Worm (Caenorhabditis elegans): ENCODE data around the gene msp-32.

msp-32 gene

ce11 chrII:4918501-4919021 is 19.9 kb downstream of the msp-32 start:
- TF ChIP-seq D2030.7 (GFP tag; IDR thresholded peaks at IDR 0.05) (no peak), F37B4.10 (GFP tag; IDR thresholded peaks at IDR 0.05) (no peak)

- TF ChIP-seq Y53G8AR.9 (GFP tag; conservative IDR thresholded peaks at IDR 0.05) (0 out of 2 replicates have a peak, but pooled peaks have one; percentile 12), nhr-80 (tag; optimal IDR thresholded peaks at IDR 0.05) (peak; percentile 12), ceh-91 (GFP tag; IDR thresholded peaks at IDR 0.05) (no peak), F10E7.11 (tag; optimal IDR thresholded peaks at IDR 0.05) (no peak), xnd-1 (tag; optimal IDR thresholded peaks at IDR 0.05) (no peak), C06A6.2 (GFP tag; conservative IDR thresholded peaks at IDR 0.05) (no peak), ceh-100 (GFP tag; IDR thresholded peaks at IDR 0.05) (no peak), tlf-1 (GFP tag; optimal IDR thresholded peaks at IDR 0.05) (no peak)
Measured at ce11 chrII:4920608-4921007, 22.0 kb downstream of the msp-32 start.

DNA sequence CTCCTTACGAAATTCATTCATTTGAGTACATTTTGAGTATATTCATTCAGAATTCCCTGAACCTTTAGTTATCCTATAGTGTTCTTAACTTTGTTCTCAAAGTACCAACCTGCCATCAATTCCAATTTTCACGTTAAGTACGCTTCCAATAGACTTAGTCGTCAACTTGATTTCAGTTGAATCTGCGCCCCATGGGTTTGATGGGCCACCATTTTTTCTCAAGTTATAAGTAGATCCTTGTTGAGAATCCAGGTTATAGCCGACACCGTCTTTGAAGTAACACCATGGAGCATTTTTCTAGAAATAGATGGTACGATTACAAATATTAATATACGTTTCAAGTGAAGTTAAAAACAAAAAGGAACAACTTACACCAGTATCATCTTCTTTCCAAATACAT is 26.1 kb downstream of the msp-32 start:
- no peak for TF ChIP-seq ama-1 (optimal IDR thresholded peaks at IDR 0.05)
- no peak for TF ChIP-seq ama-1 (GFP tag; optimal IDR thresholded peaks at IDR 0.05)
- no peak for TF ChIP-seq ZK185.1 (tag; optimal IDR thresholded peaks at IDR 0.05; ENCODE audit: poor library complexity, severe bottlenecking)
- TF ChIP-seq nfya-1 (tag; optimal IDR thresholded peaks at IDR 0.05; ENCODE audit: borderline replicate concordance, insufficient read depth): no peak
- TF ChIP-seq F10E7.11 (tag; optimal IDR thresholded peaks at IDR 0.05): no peak
- TF ChIP-seq madf-3 (GFP tag; IDR thresholded peaks at IDR 0.05): no peak
- no peak for TF ChIP-seq gei-17 (GFP tag; optimal IDR thresholded peaks at IDR 0.05)
- no peak for TF ChIP-seq athp-1 (tag; optimal IDR thresholded peaks at IDR 0.05)
- no peak for TF ChIP-seq rpc-1 (optimal IDR thresholded peaks at IDR 0.05)
- TF ChIP-seq rpc-1 (tag; optimal IDR thresholded peaks at IDR 0.05): no peak
- TF ChIP-seq tbx-9 (tag; optimal IDR thresholded peaks at IDR 0.05; ENCODE audit: borderline replicate concordance): no peak
- TF ChIP-seq chd-7 (tag; optimal IDR thresholded peaks at IDR 0.05): no peak
- no peak for TF ChIP-seq madf-6 (GFP tag; IDR thresholded peaks at IDR 0.05)
- TF ChIP-seq ceh-40 (GFP tag; IDR thresholded peaks at IDR 0.05): no peak
- no peak for TF ChIP-seq Y67H2A.10 (GFP tag; conservative IDR thresholded peaks at IDR 0.05)
- no peak for TF ChIP-seq zfh-2 (GFP tag; conservative IDR thresholded peaks at IDR 0.05)
- no peak for TF ChIP-seq hmg-1.2 (GFP tag; IDR thresholded peaks at IDR 0.05)
- TF ChIP-seq F55B11.4 (tag; optimal IDR thresholded peaks at IDR 0.05; ENCODE audit: borderline replicate concordance, insufficient read depth): no peak
- no peak for TF ChIP-seq efl-1 (GFP tag; optimal IDR thresholded peaks at IDR 0.05)

DNA sequence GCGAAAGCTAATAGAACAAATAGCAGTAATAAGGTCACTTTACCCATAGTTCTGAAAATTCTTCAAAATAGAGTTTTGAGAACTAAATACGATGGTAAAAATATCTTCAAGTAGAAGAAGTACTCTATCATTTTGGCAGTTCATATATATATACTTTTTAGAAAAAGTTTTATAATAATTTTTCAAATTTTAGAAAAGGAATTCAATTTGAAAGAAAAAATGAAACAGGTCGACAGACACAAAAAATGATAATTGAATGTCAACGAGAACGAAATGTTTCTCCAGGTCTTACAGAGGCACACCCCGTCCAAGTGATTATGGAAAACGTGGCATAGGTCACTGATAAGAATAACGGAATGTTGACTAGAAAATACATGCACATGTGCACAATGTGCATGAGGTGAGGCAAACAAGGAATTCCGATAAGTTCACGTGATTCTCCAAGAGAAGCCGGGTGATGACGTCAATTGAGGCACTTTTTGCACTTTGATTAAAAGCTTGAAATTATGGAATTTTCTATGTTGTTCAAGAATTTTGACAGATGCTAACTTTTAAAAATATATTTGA is 26.7 kb downstream of the msp-32 start, which contains the start of gene aagr-2:
Gene aagr-2, minus strand, starts transcription at position 51 of the 567 bp plus-strand sequence.
- TF ChIP-seq tbp1 (GFP tag; optimal IDR thresholded peaks at IDR 0.05) (peak; percentile 25), nhr-80 (tag; optimal IDR thresholded peaks at IDR 0.05) (peak; percentile 94), D2030.7 (GFP tag; IDR thresholded peaks at IDR 0.05) (no peak), ets-4 (GFP tag; optimal IDR thresholded peaks at IDR 0.05) (peak; percentile 44), egl-44 (GFP tag; IDR thresholded peaks at IDR 0.05) (peak; percentile 74; the same call in 1 of the 2 replicates), cebp-1 (GFP tag; IDR thresholded peaks at IDR 0.05) (no peak), cebp-1 (tag; optimal IDR thresholded peaks at IDR 0.05) (peak; percentile 60), Y95B8A.8 (GFP tag; IDR thresholded peaks at IDR 0.05) (0 out of 2 replicates have a peak, but pooled peaks have one; percentile 8), F37B4.10 (GFP tag; IDR thresholded peaks at IDR 0.05) (no peak), akir-1 (GFP tag; optimal IDR thresholded peaks at IDR 0.05) (no peak), snpc-3.4 (tag; optimal IDR thresholded peaks at IDR 0.05) (no peak), sdz-38 (tag; optimal IDR thresholded peaks at IDR 0.05) (no peak), ztf-18 (tag; optimal IDR thresholded peaks at IDR 0.05) (no peak), ztf-22 (GFP tag; optimal IDR thresholded peaks at IDR 0.05) (peak; percentile 18), B0336.3 (GFP tag; IDR thresholded peaks at IDR 0.05) (peak; percentile 25; the same call in 1 of the 2 replicates), ccch-3 (GFP tag; optimal IDR thresholded peaks at IDR 0.05) (no peak), ZK185.1 (tag; optimal IDR thresholded peaks at IDR 0.05; ENCODE audit: poor library complexity, severe bottlenecking) (no peak), attf-3 (GFP tag; conservative IDR thresholded peaks at IDR 0.05) (no peak), snpc-4 (GFP tag; optimal IDR thresholded peaks at IDR 0.05) (no peak), snpc-4 (tag; optimal IDR thresholded peaks at IDR 0.05) (peak in 1 of 4 experiments; percentile 10), nhr-90 (tag; optimal IDR thresholded peaks at IDR 0.05) (peak; percentile 54)
